Fruit fly (Drosophila melanogaster) whole organism, embryonic: ENCODE results near the gene Or22c.

Experiments used
- CG10274 ChIP-seq: fragments of 200-800 bp; sonication (Bioruptor generic); optimal IDR thresholded peaks from 3 replicates; lab custom pipeline; 2017; ENCODE audit warnings: missing biosample characterization, mild to moderate bottlenecking, missing genetic modification characterization
- CG10543 ChIP-seq: fragments of 200-800 bp; sonication (Bioruptor generic); optimal IDR thresholded peaks from 3 replicates; lab custom pipeline; 2017; ENCODE audit warnings: missing biosample characterization, mild to moderate bottlenecking, missing genetic modification characterization, moderate library complexity
- CG10959 ChIP-seq: fragments of 200-800 bp; sonication (Bioruptor generic); IDR thresholded peaks from 2 replicates; pipeline ENCODE4 v1.3.6; 2022; ENCODE audit warnings: missing biosample characterization, missing genetic modification characterization
- CG12104 ChIP-seq: fragments of 200-800 bp; sonication (Bioruptor generic); optimal IDR thresholded peaks from 3 replicates; lab custom pipeline; 2016; ENCODE audit warnings: missing biosample characterization, missing genetic modification characterization
- CG12391 ChIP-seq: fragments of 200-800 bp; sonication (Bioruptor generic); optimal IDR thresholded peaks from 3 replicates; lab custom pipeline; 2018; ENCODE audit warnings: missing biosample characterization, mild to moderate bottlenecking, missing genetic modification characterization, moderate library complexity
- CG12659 ChIP-seq: fragments of 200-800 bp; sonication (Bioruptor generic); optimal IDR thresholded peaks from 3 replicates; lab custom pipeline; 2017; ENCODE audit warnings: mild to moderate bottlenecking, missing biosample characterization, missing genetic modification reagents, missing genetic modification characterization
- CG17359 ChIP-seq: fragments of 200-800 bp; sonication (Bioruptor generic); optimal IDR thresholded peaks from 3 replicates; lab custom pipeline; 2018; ENCODE audit warnings: missing biosample characterization, mild to moderate bottlenecking, missing genetic modification characterization, moderate library complexity
- CG18764 ChIP-seq: fragments of 200-800 bp; sonication (Bioruptor generic); optimal IDR thresholded peaks from 3 replicates; lab custom pipeline; 2016; ENCODE audit warnings: missing biosample characterization, missing genetic modification characterization
- CG31365 ChIP-seq: fragments of 200-800 bp; sonication (Bioruptor generic); optimal IDR thresholded peaks from 2 replicates; lab custom pipeline; 2018; ENCODE audit warnings: missing biosample characterization, mild to moderate bottlenecking, missing genetic modification characterization
- CG3407 ChIP-seq: fragments of 200-800 bp; sonication (Bioruptor generic); optimal IDR thresholded peaks from 2 replicates; lab custom pipeline; 2018; ENCODE audit warnings: missing biosample characterization, mild to moderate bottlenecking, missing genetic modification characterization
- CG4424 ChIP-seq: fragments of 200-800 bp; sonication (Bioruptor generic); optimal IDR thresholded peaks from 3 replicates; lab custom pipeline; 2016; ENCODE audit warnings: missing biosample characterization, missing genetic modification characterization
- CG7987 ChIP-seq: fragments of 200-800 bp; sonication (Bioruptor generic); optimal IDR thresholded peaks from 2 replicates; lab custom pipeline; 2018; ENCODE audit warnings: missing biosample characterization, mild to moderate bottlenecking, missing genetic modification characterization, moderate library complexity
- CG9727 ChIP-seq: fragments of 200-800 bp; sonication (Bioruptor generic); optimal IDR thresholded peaks from 3 replicates; lab custom pipeline; 2017; ENCODE audit warnings: missing biosample characterization, mild to moderate bottlenecking, missing genetic modification characterization
- CrebB ChIP-seq: fragments of 200-800 bp; sonication (Bioruptor generic); optimal IDR thresholded peaks from 3 replicates; lab custom pipeline; 2018; ENCODE audit warnings: missing biosample characterization, mild to moderate bottlenecking, missing genetic modification characterization
- HmgD ChIP-seq: fragments of 200-800 bp; sonication (Bioruptor generic); optimal IDR thresholded peaks from 3 replicates; lab custom pipeline; 2016; ENCODE audit warnings: missing biosample characterization, missing genetic modification characterization
- MESR4 ChIP-seq: fragments of 200-800 bp; sonication (Bioruptor generic); optimal IDR thresholded peaks from 2 replicates; lab custom pipeline; 2018; ENCODE audit warnings: missing biosample characterization, mild to moderate bottlenecking, missing genetic modification characterization, moderate library complexity
- Mad ChIP-seq: fragments of 200-800 bp; sonication (Bioruptor generic); optimal IDR thresholded peaks from 2 replicates; lab custom pipeline; 2016; ENCODE audit warnings: missing biosample characterization, missing genetic modification characterization
- Max ChIP-seq: fragments of 200-800 bp; sonication (Bioruptor generic); optimal IDR thresholded peaks from 2 replicates; lab custom pipeline; 2016; ENCODE audit warnings: missing biosample characterization, mild to moderate bottlenecking, missing genetic modification characterization
- Mrtf ChIP-seq: fragments of 200-800 bp; sonication (Bioruptor generic); IDR thresholded peaks from 3 replicates; pipeline ENCODE4 v1.3.6; 2022; ENCODE audit warnings: missing biosample characterization, missing genetic modification characterization
- NC2β ChIP-seq: fragments of 200-800 bp; sonication (Bioruptor generic); optimal IDR thresholded peaks from 2 replicates; lab custom pipeline; 2016; ENCODE audit warnings: missing biosample characterization, missing genetic modification characterization
- PHDP ChIP-seq: fragments of 200-800 bp; sonication (Bioruptor generic); optimal IDR thresholded peaks from 3 replicates; lab custom pipeline; 2018; ENCODE audit warnings: missing biosample characterization, mild to moderate bottlenecking, missing genetic modification characterization, moderate library complexity
- Sox100B ChIP-seq: fragments of 200-800 bp; sonication (Bioruptor generic); optimal IDR thresholded peaks from 3 replicates; lab custom pipeline; 2018; ENCODE audit warnings: missing biosample characterization, mild to moderate bottlenecking, missing genetic modification characterization
- Taf1 ChIP-seq: fragments of 200-800 bp; sonication (Bioruptor generic); IDR thresholded peaks from 2 replicates; pipeline ENCODE4 v1.3.6; 2022; ENCODE audit warnings: missing biosample characterization, missing genetic modification characterization
- YL-1 ChIP-seq: fragments of 200-800 bp; sonication (Bioruptor generic); optimal IDR thresholded peaks from 3 replicates; lab custom pipeline; 2017; ENCODE audit warnings: missing biosample characterization, mild to moderate bottlenecking, missing genetic modification characterization
- ash1 ChIP-seq: fragments of 200-800 bp; sonication (Bioruptor generic); optimal IDR thresholded peaks from 2 replicates; lab custom pipeline; 2018; ENCODE audit warnings: missing biosample characterization, mild to moderate bottlenecking, missing genetic modification characterization
- dan ChIP-seq: fragments of 200-800 bp; sonication (Bioruptor generic); IDR thresholded peaks from 2 replicates; pipeline ENCODE4 v1.3.6; 2022; ENCODE audit warnings: missing biosample characterization, missing genetic modification characterization
- dati ChIP-seq: fragments of 200-800 bp; sonication (Bioruptor generic); IDR thresholded peaks from 2 replicates; pipeline ENCODE4 v1.3.6; 2022; ENCODE audit warnings: missing biosample characterization, missing genetic modification characterization
- dmrt11E ChIP-seq: fragments of 200-800 bp; sonication (Bioruptor generic); optimal IDR thresholded peaks from 3 replicates; lab custom pipeline; 2018; ENCODE audit warnings: missing biosample characterization, mild to moderate bottlenecking, missing genetic modification characterization, moderate library complexity
- dpn ChIP-seq, 2 experiments: fragments of 200-800 bp; sonication (Bioruptor generic); optimal IDR thresholded peaks; 3 replicates each; lab custom pipeline; 2016; ENCODE audit warnings: missing biosample characterization in 2 of 2, missing genetic modification characterization in 2 of 2
- en ChIP-seq: fragments of 200-800 bp; sonication (Bioruptor generic); optimal IDR thresholded peaks from 2 replicates; lab custom pipeline; 2016; ENCODE audit warnings: missing biosample characterization, missing genetic modification characterization
- fd3F ChIP-seq: fragments of 200-800 bp; sonication (Bioruptor generic); optimal IDR thresholded peaks from 2 replicates; lab custom pipeline; 2018; ENCODE audit warnings: missing biosample characterization, mild to moderate bottlenecking, missing genetic modification characterization, moderate library complexity
- gcm ChIP-seq: fragments of 200-800 bp; sonication (Bioruptor generic); optimal IDR thresholded peaks from 2 replicates; lab custom pipeline; 2019; ENCODE audit warnings: missing biosample characterization, mild to moderate bottlenecking, missing genetic modification characterization, moderate library complexity
- hkb ChIP-seq, 2 experiments: fragments of 200-800 bp in 1 of 2; fragments of >200 bp in 1 of 2; sonication (Bioruptor generic) in 1 of 2; IDR thresholded peaks in 1 of 2; optimal IDR thresholded peaks in 1 of 2; 2 replicates each; pipeline versions ENCODE4 v1.3.6 to Lab custom; 2017 to 2022; ENCODE audit warnings: missing biosample characterization in 1 of 2, missing genetic modification characterization in 1 of 2
- ind ChIP-seq: fragments of 200-800 bp; sonication (Bioruptor generic); optimal IDR thresholded peaks from 3 replicates; lab custom pipeline; 2016; ENCODE audit warnings: missing biosample characterization, missing genetic modification characterization
- inv ChIP-seq: fragments of 200-800 bp; sonication (Bioruptor generic); IDR thresholded peaks from 2 replicates; pipeline ENCODE4 v1.3.6; 2022; ENCODE audit warnings: missing biosample characterization, missing genetic modification characterization; ENCODE audit not compliant: partially characterized antibody
- kay ChIP-seq: fragments of 200-800 bp; sonication (Bioruptor generic); optimal IDR thresholded peaks from 2 replicates; lab custom pipeline; 2016; ENCODE audit warnings: missing biosample characterization, missing genetic modification characterization
- lilli ChIP-seq: fragments of 200-800 bp; sonication (Bioruptor generic); optimal IDR thresholded peaks from 3 replicates; lab custom pipeline; 2016; ENCODE audit warnings: missing biosample characterization, missing genetic modification characterization
- maf-S ChIP-seq: fragments of 200-800 bp; sonication (Bioruptor generic); optimal IDR thresholded peaks from 2 replicates; lab custom pipeline; 2016; ENCODE audit warnings: missing biosample characterization, missing genetic modification characterization
- mirr ChIP-seq: fragments of 200-800 bp; sonication (Bioruptor generic); optimal IDR thresholded peaks from 3 replicates; lab custom pipeline; 2018; ENCODE audit warnings: missing biosample characterization, mild to moderate bottlenecking, missing genetic modification characterization
- nerfin-2 ChIP-seq: fragments of 200-800 bp; sonication (Bioruptor generic); IDR thresholded peaks from 2 replicates; pipeline ENCODE4 v1.3.6; 2022; ENCODE audit warnings: missing biosample characterization, missing genetic modification characterization; ENCODE audit not compliant: partially characterized antibody
- pan ChIP-seq, 4 experiments: fragments of >200 bp in 3 of 4; fragments of 200-800 bp in 1 of 4; sonication (Bioruptor generic) in 1 of 4; optimal IDR thresholded peaks in 3 of 4; IDR thresholded peaks in 1 of 4; 2 replicates each; pipeline versions ENCODE4 v1.3.6 to Lab custom; 2017 to 2022; ENCODE audit warnings: missing biosample characterization in 2 of 4, missing genetic modification characterization in 2 of 4, mixed read lengths in 1 of 4
- pum ChIP-seq: fragments of 200-800 bp; sonication (Bioruptor generic); optimal IDR thresholded peaks from 2 replicates; lab custom pipeline; 2016; ENCODE audit warnings: missing biosample characterization, missing genetic modification characterization
- repo ChIP-seq: fragments of 200-800 bp; sonication (Bioruptor generic); optimal IDR thresholded peaks from 2 replicates; lab custom pipeline; 2016; ENCODE audit warnings: missing biosample characterization, missing genetic modification characterization
- ro ChIP-seq: fragments of 200-800 bp; sonication (Bioruptor generic); IDR thresholded peaks from 2 replicates; pipeline ENCODE4 v1.3.6; 2022; ENCODE audit warnings: missing biosample characterization, missing genetic modification characterization
- salm ChIP-seq: fragments of 200-800 bp; sonication (Bioruptor generic); optimal IDR thresholded peaks from 2 replicates; lab custom pipeline; 2018; ENCODE audit warnings: missing biosample characterization, mild to moderate bottlenecking, missing genetic modification characterization
- sima ChIP-seq: fragments of 200-800 bp; sonication (Bioruptor generic); optimal IDR thresholded peaks from 2 replicates; lab custom pipeline; 2016; ENCODE audit warnings: missing biosample characterization, missing genetic modification characterization
- yki ChIP-seq: fragments of >200 bp; optimal IDR thresholded peaks from 3 replicates; lab custom pipeline; 2018
- zen2 ChIP-seq: fragments of 200-800 bp; sonication (Bioruptor generic); IDR thresholded peaks from 3 replicates; pipeline ENCODE4 v1.3.6; 2022; ENCODE audit warnings: missing biosample characterization, missing genetic modification characterization; ENCODE audit not compliant: partially characterized antibody
- zfh2 ChIP-seq: fragments of 200-800 bp; sonication (Bioruptor generic); optimal IDR thresholded peaks from 2 replicates; lab custom pipeline; 2016; ENCODE audit warnings: missing biosample characterization, missing genetic modification characterization

The Or22c gene

dm6 chr2L:2037551-2038252, 16.7 kb upstream of the Or22c start (continued):
- TF ChIP-seq CG31365 (tag; lab: Kevin White, UChicago), result no peak
- TF ChIP-seq CG10543 (GFP tag; lab: Kevin White, UChicago), result no peak
- peak; percentile 19 for TF ChIP-seq NC2β (GFP tag; lab: Kevin White, UChicago)
- peak; percentile 21 for TF ChIP-seq CG12391 (tag; lab: Kevin White, UChicago)
- peak; percentile 34 for TF ChIP-seq zfh2 (GFP tag; lab: Kevin White, UChicago)
- TF ChIP-seq Mrtf (GFP tag; lab: Robert Waterston, UW), result no peak
- no peak for TF ChIP-seq Sox100B (GFP tag; lab: Kevin White, UChicago)
- TF ChIP-seq hkb (optimal IDR thresholded peaks at IDR 0.05; lab: Kevin White, UChicago), result peak; percentile 44
- TF ChIP-seq hkb (GFP tag; IDR thresholded peaks at IDR 0.05; lab: Robert Waterston, UW), result no peak
- TF ChIP-seq zen2 (GFP tag; lab: Robert Waterston, UW), result peak; percentile 85
- no peak for TF ChIP-seq repo (GFP tag; lab: Kevin White, UChicago)
- peak; percentile 22 for TF ChIP-seq maf-S
- TF ChIP-seq YL-1 (GFP tag; lab: Kevin White, UChicago), result peak; percentile 59
- no peak for TF ChIP-seq CG3407 (GFP tag; lab: Kevin White, UChicago)
- no peak for TF ChIP-seq pum
- TF ChIP-seq salm, result no peak
- TF ChIP-seq CG10274 (GFP tag; lab: Kevin White, UChicago), result no peak
- TF ChIP-seq lilli (GFP tag; lab: Kevin White, UChicago), result peak; percentile 14
- TF ChIP-seq CG4424 (GFP tag; lab: Kevin White, UChicago), result no peak
- no peak for TF ChIP-seq CG17359 (tag; lab: Kevin White, UChicago)
- TF ChIP-seq mirr (GFP tag; lab: Kevin White, UChicago), result peak; percentile 33
- no peak for TF ChIP-seq CG10959 (GFP tag; lab: Robert Waterston, UW)
- no peak for TF ChIP-seq dan (GFP tag; lab: Robert Waterston, UW)
- peak; percentile 91 for TF ChIP-seq HmgD (GFP tag; lab: Kevin White, UChicago)
- TF ChIP-seq CG18764 (GFP tag; lab: Kevin White, UChicago), result peak; percentile 19
- TF ChIP-seq sima (GFP tag; lab: Kevin White, UChicago), result no peak
- TF ChIP-seq dpn (GFP tag; optimal IDR thresholded peaks at IDR 0.05; lab: Kevin White, UChicago), result peak; percentile 13 to 38
- no peak for TF ChIP-seq en (GFP tag; lab: Kevin White, UChicago)
- TF ChIP-seq kay (GFP tag; lab: Kevin White, UChicago), result no peak
- no peak for TF ChIP-seq dati (GFP tag; lab: Robert Waterston, UW)
- no peak for TF ChIP-seq dmrt11E
- TF ChIP-seq inv (GFP tag; lab: Robert Waterston, UW), result peak; percentile 94
- no peak for TF ChIP-seq Taf1 (GFP tag; lab: Robert Waterston, UW)
- TF ChIP-seq CG7987, result peak; percentile 15
- no peak for TF ChIP-seq PHDP (tag; lab: Kevin White, UChicago)
- TF ChIP-seq yki (lab: Kevin White, UChicago), result no peak
- peak; percentile 95 for TF ChIP-seq MESR4 (GFP tag; lab: Kevin White, UChicago)
- no peak for TF ChIP-seq ind (GFP tag; lab: Kevin White, UChicago)
- peak; percentile 29 for TF ChIP-seq Max (GFP tag; lab: Kevin White, UChicago)
- no peak for TF ChIP-seq fd3F (GFP tag; lab: Kevin White, UChicago)
- no peak for TF ChIP-seq pan (optimal IDR thresholded peaks at IDR 0.05; lab: Kevin White, UChicago)
- no peak for TF ChIP-seq pan (GFP tag; optimal IDR thresholded peaks at IDR 0.05 in 1 of 2, IDR thresholded peaks at IDR 0.05 in 1 of 2)
- TF ChIP-seq gcm (GFP tag; lab: Kevin White, UChicago), result no peak
- TF ChIP-seq CG9727, result no peak
- peak; percentile 76 for TF ChIP-seq CG12659
- no peak for TF ChIP-seq ash1 (GFP tag; lab: Kevin White, UChicago)
- TF ChIP-seq CrebB (tag; lab: Kevin White, UChicago), result no peak
- TF ChIP-seq ro (GFP tag; lab: Robert Waterston, UW), result no peak
- peak; percentile 76 for TF ChIP-seq nerfin-2 (GFP tag; lab: Robert Waterston, UW)
- TF ChIP-seq CG12104, result peak; percentile 5
- TF ChIP-seq Mad (GFP tag; lab: Kevin White, UChicago), result peak; percentile 44
